Worm (Caenorhabditis elegans): ENCODE results near the gene chil-26.

- TF ChIP-seq lin-13 (tag; optimal IDR thresholded peaks at IDR 0.05) (no peak), mep-1 (tag; optimal IDR thresholded peaks at IDR 0.05) (no peak), unc-62 (GFP tag; optimal IDR thresholded peaks at IDR 0.05) (no peak), nhr-237 (tag; optimal IDR thresholded peaks at IDR 0.05) (no peak), nhr-76 (tag; optimal IDR thresholded peaks at IDR 0.05) (no peak), ces-1 (GFP tag; optimal IDR thresholded peaks at IDR 0.05) (no peak), drap-1 (GFP tag; optimal IDR thresholded peaks at IDR 0.05) (no peak)
Observed at ce11 chrII:9518781-9519180, 43.9 kb downstream of the chil-26 start, which contains the start of the genes sfxn-1.1 and AH6.3.

All from whole organism, mixed stage, embryonic.